Worm (Caenorhabditis elegans) whole organism, late embryonic: ENCODE measurements around the gene dcaf-13.

Experiments used
- F13H6.1 ChIP-seq: sonication (generic microtip); optimal IDR thresholded peaks from 2 replicates; lab custom pipeline; 2016; ENCODE audit warnings: missing genetic modification characterization, missing compliant biosample characterization
- K02D7.2 ChIP-seq: sonication (generic microtip); optimal IDR thresholded peaks from 2 replicates; lab custom pipeline; 2017; ENCODE audit warnings: mild to moderate bottlenecking, missing genetic modification characterization, missing compliant biosample characterization
- K09A11.1 ChIP-seq: sonication (generic microtip); optimal IDR thresholded peaks from 2 replicates; lab custom pipeline; 2017; ENCODE audit warnings: antibody characterized with exemption, mild to moderate bottlenecking, missing genetic modification characterization, missing compliant biosample characterization; ENCODE audit not compliant: insufficient read depth
- T23F11.4 ChIP-seq: fragments of 200-800 bp; sonication (Bioruptor generic); optimal IDR thresholded peaks from 2 replicates; lab custom pipeline; 2018; ENCODE audit warnings: mild to moderate bottlenecking, missing genetic modification characterization, missing compliant biosample characterization
- ahr-1 ChIP-seq: sonication (generic microtip); optimal IDR thresholded peaks from 2 replicates; lab custom pipeline; 2016; ENCODE audit warnings: missing genetic modification characterization, missing compliant biosample characterization
- ceh-30 ChIP-seq: fragments of 150-350 bp; optimal IDR thresholded peaks from 2 replicates; lab custom pipeline; 2014; ENCODE audit warnings: missing biosample characterization, missing genetic modification characterization
- ceh-45 ChIP-seq: fragments of 200-800 bp; sonication (Bioruptor generic); IDR thresholded peaks from 2 replicates; pipeline ENCODE4 v1.3.6; 2022; ENCODE audit warnings: missing genetic modification reagents, missing genetic modification characterization, missing compliant biosample characterization
- ceh-48 ChIP-seq: sonication (generic microtip); optimal IDR thresholded peaks from 2 replicates; lab custom pipeline; 2016; ENCODE audit warnings: missing genetic modification characterization, inconsistent platforms, missing compliant biosample characterization
- ceh-6 ChIP-seq: fragments of 200-800 bp; sonication (Bioruptor generic); optimal IDR thresholded peaks from 2 replicates; lab custom pipeline; 2018; ENCODE audit warnings: mild to moderate bottlenecking, missing genetic modification characterization, missing compliant biosample characterization
- che-1 ChIP-seq: sonication (generic microtip); optimal IDR thresholded peaks from 2 replicates; lab custom pipeline; 2016; ENCODE audit warnings: mild to moderate bottlenecking, missing genetic modification characterization, missing compliant biosample characterization
- dmd-4 ChIP-seq: sonication (generic microtip); optimal IDR thresholded peaks from 2 replicates; lab custom pipeline; 2016; ENCODE audit warnings: borderline replicate concordance, missing genetic modification characterization, missing compliant biosample characterization
- elt-2 ChIP-seq: sonication (generic microtip); optimal IDR thresholded peaks from 2 replicates; lab custom pipeline; 2016; ENCODE audit warnings: missing genetic modification reagents, missing genetic modification characterization, missing compliant biosample characterization
- eyg-1 ChIP-seq: sonication (generic microtip); optimal IDR thresholded peaks from 2 replicates; lab custom pipeline; 2016; ENCODE audit warnings: missing genotype, missing genetic modification characterization, missing compliant biosample characterization
- fkh-10 ChIP-seq: fragments of 150-350 bp; optimal IDR thresholded peaks from 2 replicates; lab custom pipeline; 2014; ENCODE audit warnings: missing biosample characterization, missing genetic modification reagents, missing genetic modification characterization
- gmeb-2 ChIP-seq: sonication (generic microtip); optimal IDR thresholded peaks from 2 replicates; lab custom pipeline; 2016; ENCODE audit warnings: missing genetic modification characterization, inconsistent platforms, missing compliant biosample characterization
- hlh-15 ChIP-seq: sonication (generic microtip); optimal IDR thresholded peaks from 2 replicates; lab custom pipeline; 2016; ENCODE audit warnings: missing genetic modification characterization, missing compliant biosample characterization
- hlh-6 ChIP-seq: sonication (generic microtip); optimal IDR thresholded peaks from 2 replicates; lab custom pipeline; 2016; ENCODE audit warnings: missing genotype, missing genetic modification characterization, missing compliant biosample characterization
- lin-11 ChIP-seq: fragments of 200-800 bp; sonication (Bioruptor generic); optimal IDR thresholded peaks from 2 replicates; lab custom pipeline; 2018; ENCODE audit warnings: mild to moderate bottlenecking, missing genetic modification characterization, missing compliant biosample characterization
- nfya-1 ChIP-seq: sonication (generic microtip); optimal IDR thresholded peaks from 2 replicates; lab custom pipeline; 2017; ENCODE audit warnings: missing genetic modification characterization, mild to moderate bottlenecking, missing compliant biosample characterization, antibody characterized with exemption, moderate library complexity
- nhr-11 ChIP-seq: fragments of 150-350 bp; optimal IDR thresholded peaks from 2 replicates; lab custom pipeline; 2014; ENCODE audit warnings: missing biosample characterization, missing genetic modification characterization
- odd-2 ChIP-seq: sonication (generic microtip); optimal IDR thresholded peaks from 2 replicates; lab custom pipeline; 2017; ENCODE audit warnings: antibody characterized with exemption, mild to moderate bottlenecking, missing genetic modification characterization, missing compliant biosample characterization
- pag-3 ChIP-seq: sonication (generic microtip); optimal IDR thresholded peaks from 2 replicates; lab custom pipeline; 2016; ENCODE audit warnings: missing compliant biosample characterization, missing genetic modification characterization, borderline replicate concordance
- pat-9 ChIP-seq: fragments of 200-800 bp; sonication (Bioruptor generic); optimal IDR thresholded peaks from 2 replicates; lab custom pipeline; 2018; ENCODE audit warnings: mild to moderate bottlenecking, missing genetic modification characterization, moderate library complexity, missing compliant biosample characterization
- pax-1 ChIP-seq: fragments of 150-350 bp; optimal IDR thresholded peaks from 2 replicates; lab custom pipeline; 2014; ENCODE audit warnings: missing biosample characterization, missing genetic modification characterization
- pha-2 ChIP-seq: sonication (generic microtip); optimal IDR thresholded peaks from 2 replicates; lab custom pipeline; 2017; ENCODE audit warnings: mild to moderate bottlenecking, missing genetic modification characterization, missing compliant biosample characterization
- pqm-1 ChIP-seq: sonication (generic microtip); optimal IDR thresholded peaks from 2 replicates; lab custom pipeline; 2016; ENCODE audit warnings: missing genetic modification characterization, missing compliant biosample characterization
- ref-2 ChIP-seq: sonication (generic microtip); optimal IDR thresholded peaks from 2 replicates; lab custom pipeline; 2016; ENCODE audit warnings: missing genetic modification characterization, missing compliant biosample characterization
- rnt-1 ChIP-seq: sonication (generic microtip); optimal IDR thresholded peaks from 2 replicates; lab custom pipeline; 2016; ENCODE audit warnings: missing genetic modification characterization, missing compliant biosample characterization
- sdc-2 ChIP-seq: sonication (generic microtip); optimal IDR thresholded peaks from 2 replicates; lab custom pipeline; 2016; ENCODE audit warnings: missing genotype, missing genetic modification characterization, missing compliant biosample characterization
- sox-4 ChIP-seq: sonication (generic microtip); optimal IDR thresholded peaks from 2 replicates; lab custom pipeline; 2017; ENCODE audit warnings: mild to moderate bottlenecking, missing genetic modification characterization, inconsistent platforms, missing compliant biosample characterization
- tbx-2 ChIP-seq: sonication (generic microtip); optimal IDR thresholded peaks from 2 replicates; lab custom pipeline; 2016; ENCODE audit warnings: missing genetic modification characterization, missing compliant biosample characterization
- ttx-3 ChIP-seq: sonication (generic microtip); optimal IDR thresholded peaks from 2 replicates; lab custom pipeline; 2016; ENCODE audit warnings: missing genetic modification reagents, missing genetic modification characterization, missing compliant biosample characterization
- unc-3 ChIP-seq, 2 experiments: fragments of 200-800 bp in 1 of 2; sonication (Bioruptor generic) in 1 of 2; sonication (generic microtip) in 1 of 2; conservative IDR thresholded peaks in 1 of 2; optimal IDR thresholded peaks in 1 of 2; 2 replicates each; pipeline versions ENCODE4 v1.3.6 to Lab custom; 2016 to 2022; ENCODE audit warnings: missing compliant biosample characterization in 2 of 2, missing genetic modification characterization in 2 of 2, missing genetic modification reagents in 1 of 2
- unc-42 ChIP-seq: sonication (generic microtip); optimal IDR thresholded peaks from 2 replicates; lab custom pipeline; 2016; ENCODE audit warnings: missing genotype, missing genetic modification characterization, missing compliant biosample characterization
- unc-55 ChIP-seq: sonication (generic microtip); optimal IDR thresholded peaks from 2 replicates; lab custom pipeline; 2017; ENCODE audit warnings: missing biosample characterization, missing genetic modification reagents, missing genetic modification characterization
- unc-86 ChIP-seq: sonication (generic microtip); optimal IDR thresholded peaks from 2 replicates; lab custom pipeline; 2016; ENCODE audit warnings: missing genetic modification characterization, missing compliant biosample characterization
- ztf-16 ChIP-seq: sonication (generic microtip); optimal IDR thresholded peaks from 2 replicates; lab custom pipeline; 2017; ENCODE audit warnings: missing genetic modification characterization, missing compliant biosample characterization

Gene dcaf-13

DNA sequence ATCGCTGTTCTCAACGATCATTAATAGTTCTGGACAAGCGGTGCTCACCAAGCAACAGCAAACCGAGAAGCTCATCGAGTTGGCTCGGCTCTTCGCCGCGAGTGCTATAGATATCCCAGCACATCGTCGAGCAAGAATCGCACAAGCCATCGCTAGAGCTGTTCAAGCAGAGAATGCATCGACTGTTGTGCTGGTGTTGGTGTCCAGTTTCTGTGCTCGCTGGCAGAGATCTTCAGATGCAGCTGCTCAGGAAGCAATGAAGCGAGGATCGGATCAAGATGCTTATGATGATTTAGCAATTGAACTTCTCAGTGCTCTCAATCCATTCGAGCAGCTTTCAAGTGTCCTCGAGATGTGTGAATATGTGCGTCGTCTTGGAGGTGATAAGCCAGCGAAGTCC is 3.4 kb upstream of the dcaf-13 start:
- TF ChIP-seq unc-42 (tag; lab: Kevin White, UChicago) (no peak), ref-2 (tag; lab: Kevin White, UChicago) (no peak)

DNA sequence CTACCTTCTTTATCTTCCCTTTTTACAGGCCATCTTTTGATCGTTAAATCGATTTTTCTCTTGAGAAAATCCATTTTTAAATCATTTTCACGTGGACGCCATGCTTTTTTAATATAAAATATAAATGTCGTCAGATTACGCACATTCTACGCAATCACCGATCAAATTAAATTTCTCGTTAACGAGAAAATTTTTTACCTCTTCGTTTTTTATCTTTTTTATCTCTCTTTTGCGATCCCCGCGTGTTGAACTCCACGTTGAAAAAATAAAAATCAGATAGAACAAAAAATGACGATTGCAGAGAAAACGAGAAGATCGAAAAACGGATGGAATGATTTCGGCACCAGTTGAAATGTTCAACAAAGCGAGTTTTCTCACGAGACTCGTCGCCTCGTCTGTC is 4.7 kb downstream of the dcaf-13 start, which contains the start of gene bpnt-1:
Gene bpnt-1, plus strand, starts transcription at position 301 of the 400 bp plus-strand sequence.
- TF ChIP-seq K02D7.2 (tag; lab: Kevin White, UChicago) (no peak), F13H6.1 (tag; lab: Kevin White, UChicago) (no peak), ref-2 (tag; lab: Kevin White, UChicago) (no peak), unc-86 (tag; lab: Kevin White, UChicago) (no peak), tbx-2 (no peak), rnt-1 (no peak), elt-2 (tag; lab: Kevin White, UChicago) (no peak), dmd-4 (tag; lab: Kevin White, UChicago) (no peak), pqm-1 (no peak), hlh-6 (no peak)

DNA sequence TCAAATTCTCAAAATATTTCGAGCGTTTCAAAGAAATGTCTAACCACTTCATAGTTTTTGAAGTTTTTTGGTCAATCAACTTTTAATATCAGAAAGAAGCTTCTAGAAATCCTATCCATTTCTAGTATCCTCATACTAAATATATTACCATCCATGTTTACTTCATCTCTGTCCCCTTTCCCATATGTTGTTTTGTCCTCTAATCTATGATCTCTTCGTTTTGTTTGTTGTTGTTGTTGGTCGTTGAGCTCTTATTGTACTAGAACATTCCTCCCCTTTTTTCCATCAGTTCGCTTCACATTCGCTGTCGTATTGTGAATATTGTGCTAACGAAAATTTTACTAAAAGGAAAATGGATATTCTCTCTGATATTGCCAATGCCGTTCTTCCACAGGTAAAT is 7.4 kb downstream of the dcaf-13 start, which contains the start of gene sod-5:
Gene sod-5, plus strand, starts transcription at position 301 of the 400 bp plus-strand sequence.
- TF ChIP-seq nhr-11 (tag; lab: Kevin White, UChicago) (no peak), eyg-1 (tag; lab: Kevin White, UChicago) (no peak), unc-55 (GFP tag; lab: Kevin White, UChicago) (no peak), pha-2 (tag; lab: Kevin White, UChicago) (no peak), che-1 (tag; lab: Kevin White, UChicago) (no peak), ttx-3 (no peak), gmeb-2 (tag; lab: Kevin White, UChicago) (no peak), pax-1 (no peak), ceh-45 (GFP tag; lab: Robert Waterston, UW) (no peak), T23F11.4 (no peak), fkh-10 (GFP tag; lab: Kevin White, UChicago) (no peak), unc-86 (tag; lab: Kevin White, UChicago) (no peak), pat-9 (tag; lab: Kevin White, UChicago) (no peak), ceh-6 (GFP tag; lab: Kevin White, UChicago) (no peak), tbx-2 (no peak), ceh-48 (no peak), odd-2 (tag; lab: Kevin White, UChicago) (no peak), ztf-16 (tag; lab: Kevin White, UChicago) (no peak)

DNA sequence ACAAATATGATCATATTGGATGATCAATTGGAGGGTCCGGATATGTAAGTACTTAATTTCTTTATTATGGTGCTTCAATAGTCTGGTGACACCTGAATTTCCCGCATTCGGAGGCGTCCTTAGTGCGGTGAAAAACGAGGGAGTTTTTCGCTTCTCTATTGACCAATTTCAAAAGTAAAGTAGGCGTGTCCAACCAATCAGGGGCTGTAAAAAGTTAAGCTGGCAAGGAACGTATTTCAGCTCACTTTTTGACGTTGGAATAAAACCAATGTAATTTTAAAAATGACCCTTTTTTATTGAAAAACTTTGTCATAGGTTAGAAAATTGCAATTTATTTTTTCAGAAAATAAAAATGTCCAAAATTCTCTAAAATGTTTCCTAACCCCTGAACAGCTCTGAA is 15.1 kb downstream of the dcaf-13 start:
- TF ChIP-seq ceh-30 (tag; lab: Kevin White, UChicago) (no peak), nfya-1 (tag; lab: Kevin White, UChicago) (peak; percentile 88)
- TF ChIP-seq, all 69 proteins: peak for 1

DNA sequence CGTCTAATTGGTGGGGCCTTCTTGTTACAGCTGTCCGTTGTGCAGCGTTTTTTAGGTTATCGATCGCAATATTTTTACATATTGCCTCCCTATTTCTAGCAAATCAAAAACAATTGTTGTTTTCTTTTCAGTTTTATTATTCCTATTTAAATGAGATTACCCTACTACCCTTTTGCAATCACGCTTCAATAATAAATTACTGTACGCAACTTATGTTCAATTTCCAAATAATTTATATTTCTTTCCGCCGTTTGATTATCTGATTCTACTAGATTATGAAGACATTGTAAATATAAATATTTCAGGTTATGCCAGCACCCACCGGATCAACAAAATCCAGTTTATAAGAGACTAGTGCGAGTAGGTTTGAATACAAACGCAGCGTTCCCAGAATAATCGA is 19.3 kb downstream of the dcaf-13 start, which contains the start of gene ZK430.5:
Gene ZK430.5, plus strand, starts transcription at position 301 of the 400 bp plus-strand sequence.
- no peak for TF ChIP-seq hlh-15 (tag; lab: Kevin White, UChicago)
- no peak for TF ChIP-seq unc-3 (GFP tag; conservative IDR thresholded peaks at IDR 0.05; lab: Robert Waterston, UW)
- TF ChIP-seq unc-3 (tag; optimal IDR thresholded peaks at IDR 0.05; lab: Kevin White, UChicago): no peak
- no peak for TF ChIP-seq fkh-10 (GFP tag; lab: Kevin White, UChicago)
- TF ChIP-seq K02D7.2 (tag; lab: Kevin White, UChicago): no peak
- no peak for TF ChIP-seq eyg-1 (tag; lab: Kevin White, UChicago)
- no peak for TF ChIP-seq K09A11.1 (tag; lab: Kevin White, UChicago)
- no peak for TF ChIP-seq sdc-2
- TF ChIP-seq F13H6.1 (tag; lab: Kevin White, UChicago): no peak
- no peak for TF ChIP-seq lin-11 (tag; lab: Kevin White, UChicago)
- no peak for TF ChIP-seq pag-3
- no peak for TF ChIP-seq gmeb-2 (tag; lab: Kevin White, UChicago)
- TF ChIP-seq ahr-1 (tag; lab: Kevin White, UChicago): no peak
- no peak for TF ChIP-seq sox-4 (tag; lab: Kevin White, UChicago)
